Worm (Caenorhabditis elegans) whole organism, L4/young adult: Measurements from ENCODE around the gene hot-7.

ENCODE experiments used
- W03F9.2 ChIP-seq: fragments of 150-350 bp; optimal IDR thresholded peaks from 2 replicates; lab custom pipeline; 2014; ENCODE audit warnings: missing biosample characterization, missing genetic modification characterization
- dao-5 ChIP-seq: sonication (generic microtip); optimal IDR thresholded peaks from 2 replicates; lab custom pipeline; 2016; ENCODE audit warnings: missing genotype, missing genetic modification characterization, moderate library complexity, missing compliant biosample characterization
- him-1 ChIP-seq: sonication (generic microtip); optimal IDR thresholded peaks from 2 replicates; lab custom pipeline; 2016; ENCODE audit warnings: missing genotype, missing genetic modification reagents, missing genetic modification characterization, missing compliant biosample characterization

ce11 chrII:14175099-14175498 is 36.1 kb upstream of the hot-7 start, which contains the start of gene Y48B6A.5:
- TF ChIP-seq him-1 (tag; lab: Kevin White, UChicago) (no peak), W03F9.2 (tag; lab: Kevin White, UChicago) (no peak), dao-5 (tag; lab: Kevin White, UChicago) (no peak)
